Worm (Caenorhabditis elegans) whole organism, late embryonic: Measurements from ENCODE around the gene che-12.

ENCODE experiments used
- K02D7.2 ChIP-seq: sonication (generic microtip); optimal IDR thresholded peaks from 2 replicates; lab custom pipeline; 2017; ENCODE audit warnings: mild to moderate bottlenecking, missing genetic modification characterization, missing compliant biosample characterization
- K09A11.1 ChIP-seq: sonication (generic microtip); optimal IDR thresholded peaks from 2 replicates; lab custom pipeline; 2017; ENCODE audit warnings: antibody characterized with exemption, mild to moderate bottlenecking, missing genetic modification characterization, missing compliant biosample characterization; ENCODE audit not compliant: insufficient read depth
- ahr-1 ChIP-seq: sonication (generic microtip); optimal IDR thresholded peaks from 2 replicates; lab custom pipeline; 2016; ENCODE audit warnings: missing genetic modification characterization, missing compliant biosample characterization
- ceh-24 ChIP-seq: sonication (generic microtip); optimal IDR thresholded peaks from 2 replicates; lab custom pipeline; 2016; ENCODE audit warnings: mild to moderate bottlenecking, missing genetic modification characterization, missing compliant biosample characterization
- ceh-9 ChIP-seq: sonication (generic microtip); optimal IDR thresholded peaks from 2 replicates; lab custom pipeline; 2016; ENCODE audit warnings: mild to moderate bottlenecking, missing genetic modification characterization, inconsistent platforms, missing compliant biosample characterization
- elt-2 ChIP-seq: sonication (generic microtip); optimal IDR thresholded peaks from 2 replicates; lab custom pipeline; 2016; ENCODE audit warnings: missing genetic modification reagents, missing genetic modification characterization, missing compliant biosample characterization
- fkh-10 ChIP-seq: fragments of 150-350 bp; optimal IDR thresholded peaks from 2 replicates; lab custom pipeline; 2014; ENCODE audit warnings: missing biosample characterization, missing genetic modification reagents, missing genetic modification characterization
- fkh-6 ChIP-seq: sonication (generic microtip); optimal IDR thresholded peaks from 2 replicates; lab custom pipeline; 2016; ENCODE audit warnings: missing genetic modification characterization, missing compliant biosample characterization
- gmeb-2 ChIP-seq: sonication (generic microtip); optimal IDR thresholded peaks from 2 replicates; lab custom pipeline; 2016; ENCODE audit warnings: missing genetic modification characterization, inconsistent platforms, missing compliant biosample characterization
- hlh-15 ChIP-seq: sonication (generic microtip); optimal IDR thresholded peaks from 2 replicates; lab custom pipeline; 2016; ENCODE audit warnings: missing genetic modification characterization, missing compliant biosample characterization
- lin-11 ChIP-seq: fragments of 200-800 bp; sonication (Bioruptor generic); optimal IDR thresholded peaks from 2 replicates; lab custom pipeline; 2018; ENCODE audit warnings: mild to moderate bottlenecking, missing genetic modification characterization, missing compliant biosample characterization
- nhr-11 ChIP-seq: fragments of 150-350 bp; optimal IDR thresholded peaks from 2 replicates; lab custom pipeline; 2014; ENCODE audit warnings: missing biosample characterization, missing genetic modification characterization
- pax-1 ChIP-seq: fragments of 150-350 bp; optimal IDR thresholded peaks from 2 replicates; lab custom pipeline; 2014; ENCODE audit warnings: missing biosample characterization, missing genetic modification characterization
- ref-2 ChIP-seq: sonication (generic microtip); optimal IDR thresholded peaks from 2 replicates; lab custom pipeline; 2016; ENCODE audit warnings: missing genetic modification characterization, missing compliant biosample characterization
- sox-2 ChIP-seq: fragments of 200-800 bp; sonication (Bioruptor generic); IDR thresholded peaks from 2 replicates; pipeline ENCODE4 v1.3.6; 2022; ENCODE audit warnings: missing genetic modification reagents, missing genetic modification characterization, missing compliant biosample characterization
- sox-4 ChIP-seq: sonication (generic microtip); optimal IDR thresholded peaks from 2 replicates; lab custom pipeline; 2017; ENCODE audit warnings: mild to moderate bottlenecking, missing genetic modification characterization, inconsistent platforms, missing compliant biosample characterization
- tbx-2 ChIP-seq: sonication (generic microtip); optimal IDR thresholded peaks from 2 replicates; lab custom pipeline; 2016; ENCODE audit warnings: missing genetic modification characterization, missing compliant biosample characterization
- unc-3 ChIP-seq, 2 experiments: fragments of 200-800 bp in 1 of 2; sonication (Bioruptor generic) in 1 of 2; sonication (generic microtip) in 1 of 2; conservative IDR thresholded peaks in 1 of 2; optimal IDR thresholded peaks in 1 of 2; 2 replicates each; pipeline versions ENCODE4 v1.3.6 to Lab custom; 2016 to 2022; ENCODE audit warnings: missing compliant biosample characterization in 2 of 2, missing genetic modification characterization in 2 of 2, missing genetic modification reagents in 1 of 2
- unc-55 ChIP-seq: sonication (generic microtip); optimal IDR thresholded peaks from 2 replicates; lab custom pipeline; 2017; ENCODE audit warnings: missing biosample characterization, missing genetic modification reagents, missing genetic modification characterization
- ztf-16 ChIP-seq: sonication (generic microtip); optimal IDR thresholded peaks from 2 replicates; lab custom pipeline; 2017; ENCODE audit warnings: missing genetic modification characterization, missing compliant biosample characterization

che-12 gene

ce11 chrV:10252682-10253081, 54.5 kb downstream of the che-12 start:
- TF ChIP-seq sox-2: no peak
- no peak for TF ChIP-seq fkh-10
- no peak for TF ChIP-seq nhr-11 (tag; lab: Kevin White, UChicago)
- no peak for TF ChIP-seq ztf-16 (tag; lab: Kevin White, UChicago)
- no peak for TF ChIP-seq unc-55 (GFP tag; lab: Kevin White, UChicago)
- no peak for TF ChIP-seq ceh-24
- no peak for TF ChIP-seq ceh-9 (tag; lab: Kevin White, UChicago)
- TF ChIP-seq sox-4 (tag; lab: Kevin White, UChicago): no peak
- TF ChIP-seq fkh-6 (tag; lab: Kevin White, UChicago): no peak
- no peak for TF ChIP-seq elt-2 (tag; lab: Kevin White, UChicago)
- TF ChIP-seq unc-3 (GFP tag; conservative IDR thresholded peaks at IDR 0.05; lab: Robert Waterston, UW): no peak
- no peak for TF ChIP-seq unc-3 (tag; optimal IDR thresholded peaks at IDR 0.05; lab: Kevin White, UChicago)
- TF ChIP-seq, all 69 proteins: peak for 0

ce11 chrV:10249515-10249914, 57.7 kb downstream of the che-12 start:
- TF ChIP-seq pax-1 (tag; lab: Kevin White, UChicago): no peak
- TF ChIP-seq K09A11.1 (tag; lab: Kevin White, UChicago): no peak
- no peak for TF ChIP-seq ceh-24
- no peak for TF ChIP-seq elt-2 (tag; lab: Kevin White, UChicago)
- TF ChIP-seq hlh-15 (tag; lab: Kevin White, UChicago): no peak
- TF ChIP-seq ref-2 (tag; lab: Kevin White, UChicago): no peak
- no peak for TF ChIP-seq gmeb-2 (tag; lab: Kevin White, UChicago)
- TF ChIP-seq lin-11 (tag; lab: Kevin White, UChicago): no peak
- TF ChIP-seq ceh-9 (tag; lab: Kevin White, UChicago): no peak
- TF ChIP-seq sox-2: no peak
- no peak for TF ChIP-seq K02D7.2 (tag; lab: Kevin White, UChicago)
- no peak for TF ChIP-seq ahr-1 (tag; lab: Kevin White, UChicago)
- no peak for TF ChIP-seq fkh-10
- no peak for TF ChIP-seq tbx-2
